Fruit fly (Drosophila melanogaster): ENCODE results near the gene CG45099.

CG45099 gene

dm6 chr3R:22034160-22034742 lies at the start of gene CG45099, which contains the start of the genes CG6015, pit and Fadd:
Gene CG45099 (minus strand): TSS chr3R:22034286.
Gene CG6015 (minus strand): TSS chr3R:22034286.
Gene pit (plus strand): TSS chr3R:22034298.
Gene Fadd (plus strand): TSS chr3R:22034455.
- no peak for TF ChIP-seq noc (tag; optimal IDR thresholded peaks at IDR 0.05)

- TF ChIP-seq noc (tag; optimal IDR thresholded peaks at IDR 0.05), result no peak
Measured at dm6 chr3R:22080161-22080560, 46.1 kb upstream of the CG45099 start, which contains the start of gene CG13408. Gene CG13408 (plus strand): TSS chr3R:22080382.

DNA sequence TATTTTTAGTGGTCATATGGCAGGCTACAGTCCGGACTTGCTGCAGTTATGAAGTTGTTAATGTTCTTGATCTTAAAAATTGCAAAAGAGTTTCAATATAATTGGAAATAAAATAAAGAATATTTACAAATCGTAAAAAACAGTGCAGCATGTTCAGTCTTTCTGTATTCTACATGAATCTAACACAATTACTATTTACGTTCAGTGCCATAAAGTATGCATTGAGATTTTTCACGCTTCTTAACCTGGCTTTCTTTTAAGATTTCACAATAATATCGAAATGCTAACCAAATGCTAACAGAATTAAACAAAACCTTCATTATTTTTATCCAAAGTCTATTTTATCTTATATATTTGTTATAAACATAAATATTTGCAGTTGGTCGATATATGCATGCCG lies 38.5 kb upstream of the CG45099 start:
- no peak for TF ChIP-seq noc (tag; optimal IDR thresholded peaks at IDR 0.05)

- no peak for TF ChIP-seq noc (tag; optimal IDR thresholded peaks at IDR 0.05)
Measured at dm6 chr3R:22071628-22072027, 37.5 kb upstream of the CG45099 start.

dm6 chr3R:22067235-22067634 lies 33.1 kb upstream of the CG45099 start:
- no peak for TF ChIP-seq noc (tag; optimal IDR thresholded peaks at IDR 0.05)

DNA sequence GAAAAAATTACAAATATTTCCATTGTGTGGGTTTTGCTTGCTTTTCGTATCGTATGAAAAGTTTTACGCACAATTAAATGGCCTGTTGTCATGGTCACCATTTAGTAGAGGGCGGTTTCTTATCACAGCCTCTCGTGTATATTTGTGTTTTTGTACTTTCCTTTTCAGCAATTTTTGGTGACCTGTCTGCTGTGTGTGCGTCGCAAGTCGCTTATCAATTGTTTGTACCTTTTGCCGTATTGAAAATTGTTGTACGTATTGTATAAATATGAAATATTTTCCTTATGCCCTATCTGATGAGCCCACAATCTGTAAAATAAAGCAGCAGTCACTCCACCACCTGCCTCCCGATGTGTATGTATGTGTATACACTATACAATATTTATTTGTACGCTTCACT lies 32.4 kb upstream of the CG45099 start:
- TF ChIP-seq noc (tag; optimal IDR thresholded peaks at IDR 0.05), result no peak

- TF ChIP-seq noc (tag; optimal IDR thresholded peaks at IDR 0.05), result peak; percentile 7
Measured at dm6 chr3R:22057083-22057482, 23.0 kb upstream of the CG45099 start.

dm6 chr3R:22053740-22054139 lies 19.7 kb upstream of the CG45099 start:
- no peak for TF ChIP-seq noc (tag; optimal IDR thresholded peaks at IDR 0.05)

- no peak for TF ChIP-seq noc (tag; optimal IDR thresholded peaks at IDR 0.05)
Measured at dm6 chr3R:22053202-22053601, 19.1 kb upstream of the CG45099 start.

DNA sequence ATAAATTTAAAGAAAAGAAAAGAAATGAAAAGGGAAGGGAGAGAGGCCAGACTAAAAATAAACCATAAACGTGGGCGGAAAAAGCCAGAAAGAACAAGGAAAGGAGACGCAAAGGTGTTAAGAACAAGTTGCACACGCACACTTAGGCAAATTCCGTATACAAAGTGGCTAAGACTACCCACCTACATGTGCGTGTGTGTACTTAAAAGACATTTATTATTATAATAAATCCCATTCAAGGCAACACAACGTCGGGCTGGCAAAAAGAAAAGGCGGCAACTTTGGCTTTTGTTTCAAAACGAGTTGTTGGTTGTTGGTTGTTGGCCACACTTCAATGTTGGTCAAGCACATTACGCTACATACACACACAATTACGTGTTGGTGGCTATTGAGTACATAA lies 18.1 kb upstream of the CG45099 start:
- TF ChIP-seq noc (tag; optimal IDR thresholded peaks at IDR 0.05), result no peak

DNA sequence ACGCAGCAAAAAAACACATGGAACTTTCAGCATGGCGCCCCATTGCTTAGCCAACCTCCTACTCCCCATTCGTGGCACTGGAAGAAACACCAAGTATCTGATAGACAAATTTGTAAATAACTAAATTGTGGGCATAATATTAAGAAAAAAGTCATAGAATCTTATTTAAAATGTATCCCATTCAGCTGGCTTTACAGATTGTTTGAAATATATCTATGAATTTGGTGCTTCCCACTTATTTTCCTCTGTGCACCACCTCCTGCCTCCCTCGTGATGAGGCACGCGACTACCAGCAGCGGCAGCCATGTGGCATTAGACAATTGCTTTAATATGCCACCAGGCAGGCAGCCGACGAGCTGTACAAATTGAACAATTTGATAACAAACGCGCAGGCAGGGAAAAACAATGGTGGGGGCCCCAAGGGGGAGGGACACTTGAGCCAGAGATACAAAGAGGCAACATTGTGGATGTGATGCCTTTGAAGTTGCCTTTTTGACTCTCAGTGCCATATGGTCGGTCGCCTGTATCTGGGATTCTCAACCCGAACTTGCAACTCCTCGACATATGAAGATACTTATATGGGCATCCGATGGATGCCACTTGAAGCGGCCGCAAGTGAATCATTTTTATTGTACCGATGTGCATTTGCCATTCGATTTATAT lies 15.2 kb upstream of the CG45099 start:
- no peak for TF ChIP-seq noc (tag; optimal IDR thresholded peaks at IDR 0.05)

- no peak for TF ChIP-seq noc (tag; optimal IDR thresholded peaks at IDR 0.05)
Measured at dm6 chr3R:22047412-22047811, 13.3 kb upstream of the CG45099 start.

- no peak for TF ChIP-seq noc (tag; optimal IDR thresholded peaks at IDR 0.05)
Measured at dm6 chr3R:22046723-22047122, 12.6 kb upstream of the CG45099 start.

- TF ChIP-seq noc (tag; optimal IDR thresholded peaks at IDR 0.05), result no peak
Measured at dm6 chr3R:22046231-22046630, 12.1 kb upstream of the CG45099 start.

dm6 chr3R:22044443-22044970 lies 10.4 kb upstream of the CG45099 start:
- TF ChIP-seq noc (tag; optimal IDR thresholded peaks at IDR 0.05), result no peak

DNA sequence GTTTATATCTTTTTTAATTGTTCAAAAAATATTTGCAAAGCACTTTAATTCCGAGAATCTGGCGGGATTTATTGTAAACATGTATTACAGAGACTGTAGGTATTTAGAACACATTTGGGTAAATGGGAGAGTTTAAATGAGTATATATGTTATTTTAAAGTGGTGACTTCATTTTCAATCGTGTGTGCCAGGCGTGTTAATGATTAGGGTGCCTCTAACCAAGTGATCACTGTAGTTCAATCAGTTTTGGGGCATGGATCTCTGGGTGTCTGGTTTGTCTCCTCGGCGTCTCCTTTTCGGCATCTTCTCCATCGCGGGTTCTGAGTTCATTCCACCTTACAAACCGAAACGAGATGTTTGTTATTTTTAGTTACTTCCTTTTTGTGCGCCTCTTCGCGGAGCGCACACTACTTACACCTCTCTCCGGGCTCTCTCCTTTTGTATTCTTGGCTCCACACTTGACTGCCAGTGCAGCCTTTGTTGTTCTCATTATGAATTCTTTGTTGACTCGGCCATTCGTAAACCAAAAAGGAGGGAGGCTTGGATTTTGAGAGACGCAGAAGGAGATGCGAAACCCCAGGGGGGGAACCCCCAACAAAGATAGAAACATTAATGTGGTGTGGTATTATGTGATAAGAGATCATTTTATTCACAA lies 9.8 kb upstream of the CG45099 start:
- no peak for TF ChIP-seq noc (tag; optimal IDR thresholded peaks at IDR 0.05)

dm6 chr3R:22042982-22043381 lies 8.9 kb upstream of the CG45099 start:
- TF ChIP-seq noc (tag; optimal IDR thresholded peaks at IDR 0.05), result no peak
